Fruit fly (Drosophila melanogaster): ENCODE measurements around the gene chico.

dm6 chr2L:10276436-10276835 is 29.6 kb upstream of the chico start:
- TF ChIP-seq CG32121 (GFP tag; IDR thresholded peaks at IDR 0.05) (peak; percentile 64), D1 (tag; optimal IDR thresholded peaks at IDR 0.05) (no peak), Pif1B (GFP tag; optimal IDR thresholded peaks at IDR 0.05) (no peak), CG10348 (GFP tag; IDR thresholded peaks at IDR 0.05) (no peak), CG4496 (GFP tag; IDR thresholded peaks at IDR 0.05) (peak; percentile 67; the same call in 2 of the 3 replicates), CG8301 (tag; optimal IDR thresholded peaks at IDR 0.05) (no peak), Pif1A (GFP tag; optimal IDR thresholded peaks at IDR 0.05) (no peak), fd96Ca (GFP tag; IDR thresholded peaks at IDR 0.05) (no peak), CG8159 (tag; optimal IDR thresholded peaks at IDR 0.05) (no peak)

All from whole organism, pupa.